Worm (Caenorhabditis elegans): ENCODE results near the gene btb-2.

The btb-2 gene

ce11 chrII:6401649-6402048, at the start of gene btb-2:
btb-2 (plus strand) TSS chrII:6401949.
- no peak for TF ChIP-seq unc-62 (GFP tag; optimal IDR thresholded peaks at IDR 0.05)

ce11 chrII:6355396-6356346, 46.1 kb upstream of the btb-2 start, which contains the start of gene C32D5.11:
C32D5.11 (minus strand) TSS chrII:6355446.
- no peak for TF ChIP-seq unc-62 (GFP tag; optimal IDR thresholded peaks at IDR 0.05)

ce11 chrII:6358232-6358631, 43.5 kb upstream of the btb-2 start:
- TF ChIP-seq unc-62 (GFP tag; optimal IDR thresholded peaks at IDR 0.05): no peak

- no peak for TF ChIP-seq unc-62 (GFP tag; optimal IDR thresholded peaks at IDR 0.05)
Measured at ce11 chrII:6358905-6359304, 42.8 kb upstream of the btb-2 start, which contains the start of gene C32D5.12. C32D5.12 (minus strand) TSS chrII:6359005.

ce11 chrII:6360822-6361221, 40.9 kb upstream of the btb-2 start, which contains the start of gene K10B2.4:
K10B2.4 (minus strand) TSS chrII:6360959.
- TF ChIP-seq unc-62 (GFP tag; optimal IDR thresholded peaks at IDR 0.05): no peak

- no peak for TF ChIP-seq unc-62 (GFP tag; optimal IDR thresholded peaks at IDR 0.05)
Measured at ce11 chrII:6365237-6365815, 36.4 kb upstream of the btb-2 start, which contains the start of the genes ani-2 and clec-88. ani-2 (minus strand) TSS chrII:6365367. clec-88 (plus strand) TSS chrII:6365722.

ce11 chrII:6366696-6367095, 35.1 kb upstream of the btb-2 start, which contains the start of gene ctsa-4.1:
ctsa-4.1 (plus strand) TSS chrII:6366996.
- TF ChIP-seq unc-62 (GFP tag; optimal IDR thresholded peaks at IDR 0.05): no peak

ce11 chrII:6370110-6370509, 31.6 kb upstream of the btb-2 start:
- no peak for TF ChIP-seq unc-62 (GFP tag; optimal IDR thresholded peaks at IDR 0.05)

ce11 chrII:6371003-6371402, 30.7 kb upstream of the btb-2 start, which contains the start of gene lin-23:
lin-23 (plus strand) TSS chrII:6371303.
- no peak for TF ChIP-seq unc-62 (GFP tag; optimal IDR thresholded peaks at IDR 0.05)

- no peak for TF ChIP-seq unc-62 (GFP tag; optimal IDR thresholded peaks at IDR 0.05)
Measured at ce11 chrII:6373361-6373760, 28.4 kb upstream of the btb-2 start.

- no peak for TF ChIP-seq unc-62 (GFP tag; optimal IDR thresholded peaks at IDR 0.05)
Measured at ce11 chrII:6374646-6375045, 27.1 kb upstream of the btb-2 start.

ce11 chrII:6376693-6377092, 25.1 kb upstream of the btb-2 start:
- TF ChIP-seq unc-62 (GFP tag; optimal IDR thresholded peaks at IDR 0.05): no peak

ce11 chrII:6377381-6377948, 24.3 kb upstream of the btb-2 start:
- no peak for TF ChIP-seq unc-62 (GFP tag; optimal IDR thresholded peaks at IDR 0.05)

ce11 chrII:6379038-6379563, 22.6 kb upstream of the btb-2 start:
- no peak for TF ChIP-seq unc-62 (GFP tag; optimal IDR thresholded peaks at IDR 0.05)

ce11 chrII:6380866-6381265, 20.9 kb upstream of the btb-2 start, which contains the start of gene F58F12.12:
F58F12.12 (plus strand) TSS chrII:6381166.
- TF ChIP-seq unc-62 (GFP tag; optimal IDR thresholded peaks at IDR 0.05): no peak

ce11 chrII:6383183-6383695, 18.5 kb upstream of the btb-2 start, which contains the start of gene F58F12.1:
F58F12.1 (plus strand) TSS chrII:6383645.
- no peak for TF ChIP-seq unc-62 (GFP tag; optimal IDR thresholded peaks at IDR 0.05)

Data from whole organism, dauer.